Fruit fly (Drosophila melanogaster) whole organism: ENCODE measurements around the gene CG42780.

Experiments used
- Dll ChIP-seq: fragments of >200 bp; optimal IDR thresholded peaks from 2 replicates; lab custom pipeline; 2017
- pan ChIP-seq: fragments of >200 bp; optimal IDR thresholded peaks from 2 replicates; lab custom pipeline; 2017
- usp ChIP-seq: fragments of >200 bp; optimal IDR thresholded peaks from 2 replicates; lab custom pipeline; 2017; ENCODE audit warnings: missing biosample characterization, missing genetic modification characterization, mixed read lengths

- TF ChIP-seq usp (GFP tag; lab: Kevin White, UChicago) (no peak), pan (lab: Kevin White, UChicago) (no peak), Dll (lab: Kevin White, UChicago) (peak; percentile 67)
Observed at dm6 chrX:7300722-7301350, 31.2 kb downstream of the CG42780 start.
